Fruit fly (Drosophila melanogaster) whole organism, pupa: Measurements from ENCODE around the gene CG10089.

Source experiments
- CG10348 ChIP-seq: fragments of 200-800 bp; sonication (Bioruptor generic); IDR thresholded peaks from 2 replicates; pipeline ENCODE4 v1.3.6; 2022; ENCODE audit warnings: missing biosample characterization, missing genetic modification characterization
- CG12605 ChIP-seq: fragments of 200-800 bp; sonication (Bioruptor generic); IDR thresholded peaks from 2 replicates; pipeline ENCODE4 v1.3.6; 2022; ENCODE audit warnings: missing biosample characterization, missing genetic modification characterization
- CG13204 ChIP-seq: fragments of 200-800 bp; sonication (Bioruptor generic); optimal IDR thresholded peaks from 2 replicates; lab custom pipeline; 2018; ENCODE audit warnings: missing biosample characterization, mild to moderate bottlenecking, missing genetic modification characterization, moderate library complexity
- CG14655 ChIP-seq: fragments of 200-800 bp; sonication (Bioruptor generic); optimal IDR thresholded peaks from 3 replicates; lab custom pipeline; 2017; ENCODE audit warnings: mild to moderate bottlenecking, missing biosample characterization, missing genetic modification reagents, missing genetic modification characterization
- CG15710 ChIP-seq: fragments of 200-800 bp; sonication (Bioruptor generic); optimal IDR thresholded peaks from 2 replicates; lab custom pipeline; 2018; ENCODE audit warnings: missing biosample characterization, mild to moderate bottlenecking, missing genetic modification characterization, moderate library complexity
- CG17806 ChIP-seq: fragments of 200-800 bp; sonication (Bioruptor generic); optimal IDR thresholded peaks from 2 replicates; lab custom pipeline; 2018; ENCODE audit warnings: missing biosample characterization, mild to moderate bottlenecking, missing genetic modification characterization, moderate library complexity
- CG32121 ChIP-seq: fragments of 200-800 bp; sonication (Bioruptor generic); IDR thresholded peaks from 2 replicates; pipeline ENCODE4 v1.3.6; 2022; ENCODE audit warnings: missing biosample characterization, missing genetic modification characterization
- CG34367 ChIP-seq: fragments of 200-800 bp; sonication (Bioruptor generic); optimal IDR thresholded peaks from 2 replicates; lab custom pipeline; 2018; ENCODE audit warnings: missing biosample characterization, mild to moderate bottlenecking, missing genetic modification characterization
- CG4496 ChIP-seq: fragments of 200-800 bp; sonication (Bioruptor generic); IDR thresholded peaks from 3 replicates; pipeline ENCODE4 v1.3.6; 2022; ENCODE audit warnings: missing biosample characterization, missing genetic modification characterization
- CG8159 ChIP-seq: fragments of 200-800 bp; sonication (Bioruptor generic); optimal IDR thresholded peaks from 3 replicates; lab custom pipeline; 2018; ENCODE audit warnings: missing biosample characterization, mild to moderate bottlenecking, missing genetic modification characterization, moderate library complexity
- CG8301 ChIP-seq: fragments of 200-800 bp; sonication (Bioruptor generic); optimal IDR thresholded peaks from 2 replicates; lab custom pipeline; 2018; ENCODE audit warnings: missing biosample characterization, mild to moderate bottlenecking, missing genetic modification characterization
- CG9948 ChIP-seq: fragments of 200-800 bp; sonication (Bioruptor generic); optimal IDR thresholded peaks from 2 replicates; lab custom pipeline; 2018; ENCODE audit warnings: missing biosample characterization, mild to moderate bottlenecking, missing genetic modification characterization, moderate library complexity
- D1 ChIP-seq: fragments of 200-800 bp; sonication (Bioruptor generic); optimal IDR thresholded peaks from 2 replicates; lab custom pipeline; 2018; ENCODE audit warnings: missing biosample characterization, mild to moderate bottlenecking, missing genetic modification characterization, moderate library complexity
- EcR ChIP-seq: fragments of 200-800 bp; sonication (Bioruptor generic); optimal IDR thresholded peaks from 3 replicates; lab custom pipeline; 2019; ENCODE audit warnings: missing biosample characterization, missing genetic modification characterization, mild to moderate bottlenecking, moderate library complexity, missing genetic modification reagents
- Ets98B ChIP-seq: fragments of 200-800 bp; sonication (Bioruptor generic); IDR thresholded peaks from 2 replicates; pipeline ENCODE4 v1.3.6; 2022; ENCODE audit warnings: missing biosample characterization, missing genetic modification characterization
- Pif1A ChIP-seq: fragments of 200-800 bp; sonication (Bioruptor generic); optimal IDR thresholded peaks from 3 replicates; lab custom pipeline; 2016; ENCODE audit warnings: missing biosample characterization, missing genetic modification characterization
- Pif1B ChIP-seq: fragments of 200-800 bp; sonication (Bioruptor generic); optimal IDR thresholded peaks from 3 replicates; lab custom pipeline; 2016; ENCODE audit warnings: missing biosample characterization, missing genetic modification characterization
- Snoo ChIP-seq: fragments of 200-800 bp; sonication (Bioruptor generic); optimal IDR thresholded peaks from 3 replicates; lab custom pipeline; 2017; ENCODE audit warnings: missing biosample characterization, mild to moderate bottlenecking, missing genetic modification characterization, inconsistent platforms
- fd96Ca ChIP-seq: fragments of 200-800 bp; sonication (Bioruptor generic); IDR thresholded peaks from 3 replicates; pipeline ENCODE4 v1.3.6; 2022; ENCODE audit warnings: missing biosample characterization, missing genetic modification characterization
- gl ChIP-seq: fragments of 200-800 bp; sonication (Bioruptor generic); optimal IDR thresholded peaks from 2 replicates; lab custom pipeline; 2018; ENCODE audit warnings: missing biosample characterization, mild to moderate bottlenecking, missing genetic modification characterization
- rn ChIP-seq: fragments of 200-800 bp; sonication (Bioruptor generic); IDR thresholded peaks from 2 replicates; pipeline ENCODE4 v1.3.6; 2022; ENCODE audit warnings: missing biosample characterization, missing genetic modification characterization

CG10089 gene

dm6 chr3L:13437654-13438053 lies 36.9 kb downstream of the CG10089 start, which contains the start of gene CG10725:
CG10725 (plus strand) TSS chr3L:13437954.
- TF ChIP-seq CG8159 (tag; lab: Kevin White, UChicago) (no peak), D1 (no peak), Ets98B (no peak), CG4496 (no peak), CG34367 (no peak), CG8301 (tag; lab: Kevin White, UChicago) (no peak), Pif1A (no peak), CG12605 (GFP tag; lab: Robert Waterston, UW) (no peak), CG17806 (tag; lab: Kevin White, UChicago) (no peak), Snoo (tag; lab: Kevin White, UChicago) (no peak), CG15710 (no peak), CG9948 (tag; lab: Kevin White, UChicago) (no peak), CG13204 (no peak)

- no peak for TF ChIP-seq gl (tag; lab: Kevin White, UChicago)
- no peak for TF ChIP-seq CG15710
- TF ChIP-seq fd96Ca (GFP tag; lab: Robert Waterston, UW): no peak
- no peak for TF ChIP-seq Pif1A
- no peak for TF ChIP-seq CG13204
- TF ChIP-seq CG4496: no peak
- no peak for TF ChIP-seq Snoo (tag; lab: Kevin White, UChicago)
- TF ChIP-seq CG32121 (GFP tag; lab: Robert Waterston, UW): no peak
- no peak for TF ChIP-seq CG10348 (GFP tag; lab: Robert Waterston, UW)
- no peak for TF ChIP-seq CG8159 (tag; lab: Kevin White, UChicago)
- TF ChIP-seq Ets98B: no peak
- TF ChIP-seq CG14655 (GFP tag; lab: Kevin White, UChicago): no peak
- TF ChIP-seq CG9948 (tag; lab: Kevin White, UChicago): no peak
- TF ChIP-seq CG17806 (tag; lab: Kevin White, UChicago): no peak
- TF ChIP-seq CG12605 (GFP tag; lab: Robert Waterston, UW): no peak
- no peak for TF ChIP-seq EcR (GFP tag; lab: Kevin White, UChicago)
- no peak for TF ChIP-seq CG34367
- no peak for TF ChIP-seq CG8301 (tag; lab: Kevin White, UChicago)
- no peak for TF ChIP-seq rn (GFP tag; lab: Robert Waterston, UW)
Measured at dm6 chr3L:13437036-13437435, 37.6 kb downstream of the CG10089 start, which contains the start of gene CG10154. CG10154 (minus strand) TSS chr3L:13437136.

- peak; percentile 4 for TF ChIP-seq Snoo (tag; lab: Kevin White, UChicago)
- no peak for TF ChIP-seq D1
- TF ChIP-seq Pif1A: peak; percentile 64
- peak; percentile 67 for TF ChIP-seq CG13204
- TF ChIP-seq gl (tag; lab: Kevin White, UChicago): peak; percentile 70
- no peak for TF ChIP-seq CG15710
- no peak; the same call in 1 of the 3 replicates for TF ChIP-seq fd96Ca (GFP tag; lab: Robert Waterston, UW)
- TF ChIP-seq CG8159 (tag; lab: Kevin White, UChicago): peak; percentile 46
- peak; percentile 84 for TF ChIP-seq CG12605 (GFP tag; lab: Robert Waterston, UW)
- peak; percentile 89 for TF ChIP-seq CG4496
- no peak for TF ChIP-seq EcR (GFP tag; lab: Kevin White, UChicago)
- TF ChIP-seq CG17806 (tag; lab: Kevin White, UChicago): no peak
- peak; percentile 72 for TF ChIP-seq CG14655 (GFP tag; lab: Kevin White, UChicago)
- TF ChIP-seq Ets98B: peak; percentile 77
- TF ChIP-seq CG9948 (tag; lab: Kevin White, UChicago): no peak
- TF ChIP-seq Pif1B (GFP tag; lab: Kevin White, UChicago): peak; percentile 57
- TF ChIP-seq CG34367: peak; percentile 35
- no peak for TF ChIP-seq CG10348 (GFP tag; lab: Robert Waterston, UW)
- TF ChIP-seq rn (GFP tag; lab: Robert Waterston, UW): peak; percentile 46; the same call in 1 of the 2 replicates
- TF ChIP-seq CG8301 (tag; lab: Kevin White, UChicago): peak; percentile 68
- TF ChIP-seq CG32121 (GFP tag; lab: Robert Waterston, UW): peak; percentile 77
Measured at dm6 chr3L:13435170-13435727, 39.3 kb downstream of the CG10089 start, which contains the start of gene CG10713. CG10713 (minus strand) TSS chr3L:13435229.

dm6 chr3L:13433522-13433921 lies 41.1 kb downstream of the CG10089 start:
- TF ChIP-seq CG14655 (GFP tag; lab: Kevin White, UChicago) (no peak), CG8159 (tag; lab: Kevin White, UChicago) (no peak), EcR (GFP tag; lab: Kevin White, UChicago) (no peak), Snoo (tag; lab: Kevin White, UChicago) (no peak), CG13204 (no peak), rn (GFP tag; lab: Robert Waterston, UW) (no peak), CG12605 (GFP tag; lab: Robert Waterston, UW) (no peak), CG8301 (tag; lab: Kevin White, UChicago) (no peak), CG10348 (GFP tag; lab: Robert Waterston, UW) (no peak), Pif1A (no peak), Ets98B (no peak), Pif1B (GFP tag; lab: Kevin White, UChicago) (no peak), CG17806 (tag; lab: Kevin White, UChicago) (no peak), CG32121 (GFP tag; lab: Robert Waterston, UW) (no peak), CG15710 (no peak), CG4496 (no peak), D1 (no peak), CG9948 (tag; lab: Kevin White, UChicago) (no peak), fd96Ca (GFP tag; lab: Robert Waterston, UW) (no peak)

dm6 chr3L:13432791-13433190 lies 41.8 kb downstream of the CG10089 start:
- no peak for TF ChIP-seq CG17806 (tag; lab: Kevin White, UChicago)
- no peak for TF ChIP-seq EcR (GFP tag; lab: Kevin White, UChicago)
- no peak for TF ChIP-seq Pif1B (GFP tag; lab: Kevin White, UChicago)
- no peak for TF ChIP-seq CG34367
- TF ChIP-seq D1: no peak
- no peak for TF ChIP-seq Ets98B
- no peak for TF ChIP-seq CG9948 (tag; lab: Kevin White, UChicago)
- TF ChIP-seq gl (tag; lab: Kevin White, UChicago): no peak
- no peak for TF ChIP-seq CG10348 (GFP tag; lab: Robert Waterston, UW)
- no peak for TF ChIP-seq CG13204
- TF ChIP-seq, all 21 proteins: peak for 0
